Worm (Caenorhabditis elegans): ENCODE results near the gene srbc-27.
A peak's percentile ranks its signal among the peaks of the same experiment; 100 is the strongest.

The srbc-27 gene

ce11 chrV:17429262-17429661 is 1.7 kb upstream of the srbc-27 start:
- no peak for TF ChIP-seq elt-2 (tag; optimal IDR thresholded peaks at IDR 0.05)
- TF ChIP-seq nhr-85 (tag): no peak
- no peak for TF ChIP-seq lir-3 (tag; optimal IDR thresholded peaks at IDR 0.05; ENCODE audit: poor library complexity)
- no peak for TF ChIP-seq sup-37 (GFP tag; optimal IDR thresholded peaks at IDR 0.05)
- TF ChIP-seq ama-1 (optimal IDR thresholded peaks at IDR 0.05): no peak
- TF ChIP-seq hlh-17 (GFP tag; optimal IDR thresholded peaks at IDR 0.05; ENCODE audit: borderline replicate concordance): no peak
- TF ChIP-seq lin-39 (tag; optimal IDR thresholded peaks at IDR 0.05): no peak
- no peak for TF ChIP-seq sox-4 (tag; optimal IDR thresholded peaks at IDR 0.05)
- no peak for TF ChIP-seq aly-2 (tag; optimal IDR thresholded peaks at IDR 0.05)
- TF ChIP-seq lin-14 (GFP tag; optimal IDR thresholded peaks at IDR 0.05): no peak
- TF ChIP-seq snu-23 (GFP tag; optimal IDR thresholded peaks at IDR 0.05): no peak
- no peak for TF ChIP-seq nhr-28 (tag; optimal IDR thresholded peaks at IDR 0.05)

- no peak for TF ChIP-seq mef-2 (tag; optimal IDR thresholded peaks at IDR 0.05)
- TF ChIP-seq vab-15 (tag; optimal IDR thresholded peaks at IDR 0.05): no peak
- no peak for TF ChIP-seq nhr-19 (GFP tag; conservative IDR thresholded peaks at IDR 0.05)
- TF ChIP-seq unc-86 (tag; optimal IDR thresholded peaks at IDR 0.05): no peak
- no peak for TF ChIP-seq pax-3 (tag; optimal IDR thresholded peaks at IDR 0.05)
Observed at ce11 chrV:17430066-17430465, 937 bp upstream of the srbc-27 start, which contains the start of gene T27C5.10. TSS of gene T27C5.10 (minus strand) at chrV:17430166.

- TF ChIP-seq nhr-28 (tag; optimal IDR thresholded peaks at IDR 0.05) (no peak), unc-86 (tag; optimal IDR thresholded peaks at IDR 0.05) (no peak), elt-3 (tag; optimal IDR thresholded peaks at IDR 0.05) (no peak), lin-39 (tag; optimal IDR thresholded peaks at IDR 0.05) (no peak), ceh-82 (tag; optimal IDR thresholded peaks at IDR 0.05) (no peak), irx-1 (tag; optimal IDR thresholded peaks at IDR 0.05) (no peak)
Observed at ce11 chrV:17436492-17436891, 5.5 kb downstream of the srbc-27 start, which contains the start of gene F20E11.18. TSS of gene F20E11.18 (minus strand) at chrV:17436592.

- no peak for TF ChIP-seq ets-5 (GFP tag; IDR thresholded peaks at IDR 0.05)
- TF ChIP-seq lin-15B (tag; optimal IDR thresholded peaks at IDR 0.05): no peak
- TF ChIP-seq zag-1 (tag; optimal IDR thresholded peaks at IDR 0.05): no peak
- TF ChIP-seq aha-1 (tag; optimal IDR thresholded peaks at IDR 0.05): no peak
- TF ChIP-seq snu-23 (GFP tag; optimal IDR thresholded peaks at IDR 0.05): no peak
- no peak for TF ChIP-seq irx-1 (tag; optimal IDR thresholded peaks at IDR 0.05)
- TF ChIP-seq skn-1 (tag; optimal IDR thresholded peaks at IDR 0.05): no peak
- TF ChIP-seq mef-2 (tag; optimal IDR thresholded peaks at IDR 0.05): no peak
- TF ChIP-seq nhr-47 (tag; optimal IDR thresholded peaks at IDR 0.05): no peak
Observed at ce11 chrV:17438317-17438716, 7.3 kb downstream of the srbc-27 start, which contains the start of gene srsx-2. TSS of gene srsx-2 (minus strand) at chrV:17438417.

- no peak for TF ChIP-seq unc-30 (tag; optimal IDR thresholded peaks at IDR 0.05)
- TF ChIP-seq ztf-11 (tag; optimal IDR thresholded peaks at IDR 0.05): no peak
- TF ChIP-seq efl-1 (optimal IDR thresholded peaks at IDR 0.05): no peak
- TF ChIP-seq efl-1 (GFP tag; optimal IDR thresholded peaks at IDR 0.05 in 1 of 2): peak in 1 of 2 experiments; percentile 55
- TF ChIP-seq nhr-47 (tag; optimal IDR thresholded peaks at IDR 0.05): no peak
Observed at ce11 chrV:17439406-17439805, 8.4 kb downstream of the srbc-27 start, which contains the start of gene srh-154. TSS of gene srh-154 (plus strand) at chrV:17439706.

ce11 chrV:17449836-17450235 is 18.8 kb downstream of the srbc-27 start:
- TF ChIP-seq nhr-84 (tag; optimal IDR thresholded peaks at IDR 0.05): no peak
- no peak for TF ChIP-seq nhr-76 (tag; optimal IDR thresholded peaks at IDR 0.05)
- TF ChIP-seq dsc-1 (tag; optimal IDR thresholded peaks at IDR 0.05): no peak
- no peak for TF ChIP-seq alr-1 (tag; optimal IDR thresholded peaks at IDR 0.05; ENCODE audit: borderline replicate concordance)
